Worm (Caenorhabditis elegans) whole organism, L2 larva: ENCODE measurements around the gene F56F10.1.
A peak's percentile ranks its signal among the peaks of the same experiment; 100 is the strongest.

ENCODE experiments used
- ceh-16 ChIP-seq: fragments of 150-350 bp; optimal IDR thresholded peaks from 2 replicates; lab custom pipeline; 2014; ENCODE audit warnings: missing biosample characterization, missing genetic modification characterization
- elt-1 ChIP-seq: fragments of 150-350 bp; optimal IDR thresholded peaks from 2 replicates; lab custom pipeline; 2014; ENCODE audit warnings: missing biosample characterization, missing genetic modification characterization
- fos-1 ChIP-seq: fragments of 150-350 bp; optimal IDR thresholded peaks from 2 replicates; lab custom pipeline; 2014; ENCODE audit warnings: missing biosample characterization, missing genetic modification characterization
- lin-13 ChIP-seq: fragments of 150-350 bp; optimal IDR thresholded peaks from 2 replicates; lab custom pipeline; 2014; ENCODE audit warnings: missing biosample characterization, missing genetic modification reagents, missing genetic modification characterization
- nhr-11 ChIP-seq: fragments of 150-350 bp; optimal IDR thresholded peaks from 2 replicates; lab custom pipeline; 2014; ENCODE audit warnings: missing biosample characterization, missing genetic modification characterization
- nhr-25 ChIP-seq: fragments of 150-350 bp; sonication (generic microtip); optimal IDR thresholded peaks from 3 replicates; lab custom pipeline; 2014; ENCODE audit warnings: missing biosample characterization, missing genetic modification characterization
- unc-39 ChIP-seq: fragments of 150-350 bp; optimal IDR thresholded peaks from 2 replicates; lab custom pipeline; 2014; ENCODE audit warnings: missing biosample characterization, missing genetic modification characterization
- unc-62 ChIP-seq: fragments of 150-350 bp; optimal IDR thresholded peaks from 2 replicates; lab custom pipeline; 2014; ENCODE audit warnings: missing biosample characterization, missing genetic modification reagents, missing genetic modification characterization
- zag-1 ChIP-seq: fragments of 150-350 bp; optimal IDR thresholded peaks from 2 replicates; lab custom pipeline; 2014; ENCODE audit warnings: missing biosample characterization, missing genetic modification characterization
- ztf-11 ChIP-seq: sonication (generic microtip); optimal IDR thresholded peaks from 2 replicates; lab custom pipeline; 2017; ENCODE audit warnings: missing biosample characterization, missing genetic modification characterization

- no peak for TF ChIP-seq unc-62 (GFP tag; lab: Kevin White, UChicago)
- peak; percentile 82 for TF ChIP-seq fos-1 (tag; lab: Kevin White, UChicago)
- no peak for TF ChIP-seq zag-1
- no peak for TF ChIP-seq ztf-11 (tag; lab: Kevin White, UChicago)
- no peak for TF ChIP-seq ceh-16
- TF ChIP-seq nhr-11 (tag; lab: Kevin White, UChicago) = no peak
- TF ChIP-seq nhr-25 (tag; lab: Kevin White, UChicago) = no peak
- TF ChIP-seq lin-13 = no peak
- TF ChIP-seq elt-1 (tag; lab: Kevin White, UChicago) = no peak
- no peak for TF ChIP-seq unc-39
Observed at ce11 chrX:823736-824135, 48.7 kb upstream of the F56F10.1 start.
